Fruit fly (Drosophila melanogaster): Measurements from ENCODE around the gene GstZ2.

The GstZ2 gene

DNA sequence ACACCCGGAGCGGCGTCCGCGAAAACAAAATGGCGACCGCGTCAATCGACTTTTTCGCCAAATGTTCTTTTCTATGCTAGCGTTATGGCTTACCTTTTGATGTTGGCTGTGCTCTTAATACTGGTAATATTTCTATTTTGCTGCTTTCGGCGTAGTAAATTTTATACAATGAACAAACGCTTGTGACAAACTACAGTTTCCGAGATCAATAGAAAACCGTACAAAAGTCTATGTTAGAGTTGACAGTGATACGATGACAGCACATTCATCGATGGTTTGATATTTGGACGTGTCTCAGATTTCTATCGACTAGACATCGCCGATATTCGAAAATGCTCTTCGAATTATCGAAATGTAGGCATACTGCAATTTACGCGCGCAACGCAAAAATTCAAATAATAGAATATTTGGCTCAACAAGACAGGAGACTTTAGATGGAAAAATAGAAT is 49.6 kb upstream of the GstZ2 start, which contains the start of gene rump (continued):
- TF ChIP-seq CG1529 (GFP tag; optimal IDR thresholded peaks at IDR 0.05) (no peak), zf30C (GFP tag; optimal IDR thresholded peaks at IDR 0.05) (no peak), CG10959 (GFP tag; IDR thresholded peaks at IDR 0.05) (no peak), CG8290 (GFP tag; optimal IDR thresholded peaks at IDR 0.05) (no peak), CG8290 (tag; optimal IDR thresholded peaks at IDR 0.05) (peak in 1 of 2 experiments; percentile 59), lilli (GFP tag; optimal IDR thresholded peaks at IDR 0.05) (peak; percentile 43), gro (GFP tag; optimal IDR thresholded peaks at IDR 0.05) (peak; percentile 49), CG4617 (GFP tag; optimal IDR thresholded peaks at IDR 0.05; ENCODE audit: borderline replicate concordance) (peak; percentile 73), CG14667 (GFP tag; IDR thresholded peaks at IDR 0.05) (no peak), phol (tag; optimal IDR thresholded peaks at IDR 0.05) (peak; percentile 98), CG12391 (tag; optimal IDR thresholded peaks at IDR 0.05) (peak; percentile 7), trem (tag; optimal IDR thresholded peaks at IDR 0.05) (peak; percentile 77), Pdp1 (GFP tag; optimal IDR thresholded peaks at IDR 0.05) (peak in 1 of 2 experiments; percentile 29), CG18262 (tag; optimal IDR thresholded peaks at IDR 0.05) (peak; percentile 33), disco-r (GFP tag; optimal IDR thresholded peaks at IDR 0.05) (no peak), yki (optimal IDR thresholded peaks at IDR 0.05) (no peak), Dp (GFP tag; optimal IDR thresholded peaks at IDR 0.05) (peak; percentile 99), mam (GFP tag; optimal IDR thresholded peaks at IDR 0.05) (no peak), NC2β (GFP tag; optimal IDR thresholded peaks at IDR 0.05) (peak; percentile 25), btn (GFP tag; optimal IDR thresholded peaks at IDR 0.05) (no peak)

DNA sequence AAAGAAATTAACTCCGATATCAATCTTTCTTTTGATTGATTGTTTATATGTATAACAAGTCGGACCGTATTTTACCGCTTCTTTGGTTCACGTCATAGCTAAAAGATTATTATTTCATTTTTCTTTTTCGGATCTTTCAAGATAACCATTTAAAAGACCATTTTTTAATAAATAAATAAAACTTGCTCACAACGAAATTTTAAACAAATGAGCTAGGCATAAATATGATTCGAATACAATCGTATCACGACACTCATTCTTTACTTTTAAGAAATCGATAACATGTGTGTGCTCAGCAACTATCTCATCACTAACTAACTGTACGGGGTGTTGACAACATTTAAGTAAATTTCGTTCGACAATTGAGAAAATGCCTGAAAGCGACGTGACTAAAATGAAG is 43.9 kb upstream of the GstZ2 start, which contains the start of gene CG8149:
CG8149 (plus strand) TSS at position 302 of the 400 bp plus-strand sequence.
- TF ChIP-seq CG16815 (GFP tag; optimal IDR thresholded peaks at IDR 0.05) (no peak), CG9797 (GFP tag; optimal IDR thresholded peaks at IDR 0.05) (peak; percentile 75), dmrt11E (tag; optimal IDR thresholded peaks at IDR 0.05) (peak; percentile 31), insv (GFP tag; optimal IDR thresholded peaks at IDR 0.05) (peak in 1 of 2 experiments; percentile 17), mld (GFP tag; IDR thresholded peaks at IDR 0.05; ENCODE audit: partially characterized antibody) (peak; percentile 85), sna (GFP tag; IDR thresholded peaks at IDR 0.05; ENCODE audit: partially characterized antibody) (peak; percentile 96), HmgD (GFP tag; optimal IDR thresholded peaks at IDR 0.05) (no peak), Rfx (GFP tag; IDR thresholded peaks at IDR 0.05) (peak; percentile 20; the same call in 1 of the 2 replicates), CG15479 (GFP tag; optimal IDR thresholded peaks at IDR 0.05) (no peak), CG30403 (GFP tag; optimal IDR thresholded peaks at IDR 0.05) (peak; percentile 13), CG15601 (tag; optimal IDR thresholded peaks at IDR 0.05) (peak; percentile 54), dm (GFP tag; optimal IDR thresholded peaks at IDR 0.05) (peak; percentile 50), CG7745 (tag; optimal IDR thresholded peaks at IDR 0.05) (peak; percentile 19), E2f2 (GFP tag; IDR thresholded peaks at IDR 0.05) (peak; percentile 75), CG32532 (GFP tag; IDR thresholded peaks at IDR 0.05) (no peak), pho (GFP tag; optimal IDR thresholded peaks at IDR 0.05) (no peak), CG4820 (GFP tag; optimal IDR thresholded peaks at IDR 0.05) (no peak), exex (tag; optimal IDR thresholded peaks at IDR 0.05) (peak; percentile 59), Pdp1 (GFP tag; optimal IDR thresholded peaks at IDR 0.05) (peak in 1 of 2 experiments; percentile 37), sob (GFP tag; IDR thresholded peaks at IDR 0.05) (peak; percentile 36; the same call in 1 of the 2 replicates), jumu (GFP tag; optimal IDR thresholded peaks at IDR 0.05) (peak; percentile 5), CG11398 (GFP tag; optimal IDR thresholded peaks at IDR 0.05) (no peak), D19A (tag; optimal IDR thresholded peaks at IDR 0.05) (peak; percentile 13), croc (GFP tag; conservative IDR thresholded peaks at IDR 0.05) (no peak), Max (GFP tag; optimal IDR thresholded peaks at IDR 0.05) (peak; percentile 40), tna (GFP tag; IDR thresholded peaks at IDR 0.05; ENCODE audit: partially characterized antibody) (peak; percentile 76), trem (tag; optimal IDR thresholded peaks at IDR 0.05) (peak; percentile 85), Vsx1 (GFP tag; optimal IDR thresholded peaks at IDR 0.05) (peak; percentile 69), CG34376 (GFP tag; optimal IDR thresholded peaks at IDR 0.05) (peak; percentile 34), CG6854 (GFP tag; optimal IDR thresholded peaks at IDR 0.05) (no peak), CG34224 (GFP tag; IDR thresholded peaks at IDR 0.05; ENCODE audit: partially characterized antibody) (peak; percentile 88), stwl (tag; optimal IDR thresholded peaks at IDR 0.05) (peak; percentile 80)
